Worm (Caenorhabditis elegans): ENCODE results near the gene ptp-3.

ptp-3 gene

ce11 chrII:11050678-11051077 lies 75.3 kb downstream of the ptp-3 start (continued):
- no peak for TF ChIP-seq him-1 (tag; optimal IDR thresholded peaks at IDR 0.05)
- peak; percentile 82 for TF ChIP-seq B0019.2 (GFP tag; conservative IDR thresholded peaks at IDR 0.05)
- 0 out of 2 replicates have a peak, but pooled peaks have one; percentile 41 for TF ChIP-seq ekl-4 (GFP tag; IDR thresholded peaks at IDR 0.05)
- TF ChIP-seq tbp1 (GFP tag; optimal IDR thresholded peaks at IDR 0.05) = peak; percentile 27
- no peak for TF ChIP-seq snpc-1.3 (tag; optimal IDR thresholded peaks at IDR 0.05; ENCODE audit: insufficient read depth)
- peak; percentile 84 for TF ChIP-seq D2030.7 (GFP tag; IDR thresholded peaks at IDR 0.05)
- 0 out of 2 replicates have a peak, but pooled peaks have one; percentile 9 for TF ChIP-seq pbrm-1 (GFP tag; IDR thresholded peaks at IDR 0.05)
- TF ChIP-seq snpc-4 (GFP tag; optimal IDR thresholded peaks at IDR 0.05) = no peak
- TF ChIP-seq snpc-4 (tag; optimal IDR thresholded peaks at IDR 0.05) = no peak
- TF ChIP-seq F57A8.1 (GFP tag; optimal IDR thresholded peaks at IDR 0.05) = no peak
- no peak for TF ChIP-seq hlh-26 (GFP tag; conservative IDR thresholded peaks at IDR 0.05)
- no peak for TF ChIP-seq mel-28 (tag; optimal IDR thresholded peaks at IDR 0.05; ENCODE audit: borderline replicate concordance)
- TF ChIP-seq dpff-1 (tag; optimal IDR thresholded peaks at IDR 0.05) = no peak
- TF ChIP-seq repo-1 (tag; optimal IDR thresholded peaks at IDR 0.05) = no peak
- no peak for TF ChIP-seq Y53F4B.3 (GFP tag; IDR thresholded peaks at IDR 0.05)
- TF ChIP-seq egl-18 (GFP tag; IDR thresholded peaks at IDR 0.05) = no peak
- no peak for TF ChIP-seq mxl-1 (tag; optimal IDR thresholded peaks at IDR 0.05)
- TF ChIP-seq gei-17 (GFP tag; optimal IDR thresholded peaks at IDR 0.05) = no peak
- no peak for TF ChIP-seq dpl-1 (GFP tag; optimal IDR thresholded peaks at IDR 0.05)
- TF ChIP-seq ztf-6 (GFP tag; IDR thresholded peaks at IDR 0.05) = no peak
- TF ChIP-seq atf-7 (tag; optimal IDR thresholded peaks at IDR 0.05) = no peak
- no peak for TF ChIP-seq ets-4 (GFP tag; optimal IDR thresholded peaks at IDR 0.05)
- TF ChIP-seq hrde-1 (tag; optimal IDR thresholded peaks at IDR 0.05; ENCODE audit: borderline replicate concordance) = no peak
- TF ChIP-seq let-607 (tag; optimal IDR thresholded peaks at IDR 0.05) = no peak
- no peak for TF ChIP-seq aptf-3 (GFP tag; IDR thresholded peaks at IDR 0.05)
- peak; percentile 58; the same call in 1 of the 2 replicates for TF ChIP-seq madf-3 (GFP tag; IDR thresholded peaks at IDR 0.05)
- peak; percentile 37 for TF ChIP-seq snpc-1.1 (tag; optimal IDR thresholded peaks at IDR 0.05; ENCODE audit: insufficient read depth)
- TF ChIP-seq let-526 (GFP tag; IDR thresholded peaks at IDR 0.05) = no peak
- TF ChIP-seq sdz-38 (tag; optimal IDR thresholded peaks at IDR 0.05) = no peak
- TF ChIP-seq F52B5.7 (tag; optimal IDR thresholded peaks at IDR 0.05) = no peak
- no peak for TF ChIP-seq mes-4 (tag; optimal IDR thresholded peaks at IDR 0.05)
- no peak for TF ChIP-seq sea-2 (GFP tag; IDR thresholded peaks at IDR 0.05)
- no peak for TF ChIP-seq F22D6.2 (tag; optimal IDR thresholded peaks at IDR 0.05)
- no peak for TF ChIP-seq aptf-2 (GFP tag; conservative IDR thresholded peaks at IDR 0.05)
- no peak for TF ChIP-seq T26A5.8 (tag; optimal IDR thresholded peaks at IDR 0.05)
- TF ChIP-seq F39B2.1 (GFP tag; IDR thresholded peaks at IDR 0.05) = peak; percentile 19; the same call in 1 of the 2 replicates
- TF ChIP-seq egrh-3 (GFP tag; IDR thresholded peaks at IDR 0.05) = no peak
- no peak for TF ChIP-seq lir-1 (GFP tag; conservative IDR thresholded peaks at IDR 0.05)
- no peak for TF ChIP-seq ztf-3 (GFP tag; optimal IDR thresholded peaks at IDR 0.05)
- peak; percentile 81 for TF ChIP-seq F49E8.2 (tag; optimal IDR thresholded peaks at IDR 0.05; ENCODE audit: insufficient read depth)
- TF ChIP-seq unc-62 (GFP tag; optimal IDR thresholded peaks at IDR 0.05) = no peak
- no peak for TF ChIP-seq zim-3 (tag; optimal IDR thresholded peaks at IDR 0.05)
- TF ChIP-seq nhr-27 (tag; optimal IDR thresholded peaks at IDR 0.05) = no peak
- TF ChIP-seq ztf-25 (GFP tag; IDR thresholded peaks at IDR 0.05) = no peak
- TF ChIP-seq lin-26 (GFP tag; IDR thresholded peaks at IDR 0.05) = no peak
- no peak for TF ChIP-seq madf-10 (tag; optimal IDR thresholded peaks at IDR 0.05)
- TF ChIP-seq nhr-120 (GFP tag; IDR thresholded peaks at IDR 0.05) = no peak
- no peak for TF ChIP-seq attf-5 (GFP tag; optimal IDR thresholded peaks at IDR 0.05)
- TF ChIP-seq Y53G8AR.9 (GFP tag; conservative IDR thresholded peaks at IDR 0.05) = no peak
